Worm (Caenorhabditis elegans) whole organism, mixed stage, embryonic: ENCODE measurements around the gene vha-5.
"Not testable (repeated sequence)": the region's sequence is repeated elsewhere in the genome, so short reads cannot be mapped to it uniquely, and the experiment has no call there.

Experiments used
- bed-3 ChIP-seq: fragments of 200-800 bp; sonication (Bioruptor generic); optimal IDR thresholded peaks from 3 replicates; lab custom pipeline; 2018; ENCODE audit warnings: mild to moderate bottlenecking, missing genetic modification characterization, moderate library complexity, missing compliant biosample characterization
- blmp-1 ChIP-seq: fragments of 150-350 bp; optimal IDR thresholded peaks from 2 replicates; lab custom pipeline; 2014; ENCODE audit warnings: missing biosample characterization, missing genetic modification characterization
- ces-1 ChIP-seq: fragments of 150-350 bp; optimal IDR thresholded peaks from 2 replicates; lab custom pipeline; 2014; ENCODE audit warnings: missing biosample characterization, missing genetic modification reagents, missing genetic modification characterization
- cnd-1 ChIP-seq: fragments of 200-800 bp; sonication (Bioruptor generic); optimal IDR thresholded peaks from 2 replicates; lab custom pipeline; 2018; ENCODE audit warnings: mild to moderate bottlenecking, missing genetic modification characterization, missing compliant biosample characterization
- drap-1 ChIP-seq: fragments of 200-800 bp; sonication (Bioruptor generic); optimal IDR thresholded peaks from 3 replicates; lab custom pipeline; 2018; ENCODE audit warnings: mild to moderate bottlenecking, missing genetic modification characterization, missing compliant biosample characterization
- elt-1 ChIP-seq: sonication (generic microtip); optimal IDR thresholded peaks from 2 replicates; lab custom pipeline; 2017; ENCODE audit warnings: missing genetic modification characterization, mild to moderate bottlenecking, missing compliant biosample characterization, antibody characterized with exemption, moderate library complexity, borderline replicate concordance; ENCODE audit not compliant: insufficient read depth
- elt-3 ChIP-seq: fragments of 150-350 bp; optimal IDR thresholded peaks from 2 replicates; lab custom pipeline; 2014; ENCODE audit warnings: missing biosample characterization, missing genetic modification characterization
- flh-1 ChIP-seq: fragments of 200-800 bp; sonication (Bioruptor generic); optimal IDR thresholded peaks from 2 replicates; lab custom pipeline; 2018; ENCODE audit warnings: mild to moderate bottlenecking, missing genetic modification characterization, moderate library complexity, missing compliant biosample characterization
- ham-2 ChIP-seq: fragments of 200-800 bp; sonication (Bioruptor generic); optimal IDR thresholded peaks from 2 replicates; lab custom pipeline; 2018; ENCODE audit warnings: mild to moderate bottlenecking, missing genetic modification characterization, missing compliant biosample characterization
- hlh-1 ChIP-seq: fragments of 150-350 bp; optimal IDR thresholded peaks from 2 replicates; lab custom pipeline; 2014; ENCODE audit warnings: missing biosample characterization, missing genetic modification reagents, missing genetic modification characterization
- lin-32 ChIP-seq: fragments of 200-800 bp; sonication (Bioruptor generic); optimal IDR thresholded peaks from 2 replicates; lab custom pipeline; 2018; ENCODE audit warnings: mild to moderate bottlenecking, missing genetic modification characterization, missing compliant biosample characterization
- mab-5 ChIP-seq: fragments of 150-350 bp; optimal IDR thresholded peaks from 2 replicates; lab custom pipeline; 2014; ENCODE audit warnings: missing biosample characterization, missing genetic modification characterization
- mep-1 ChIP-seq: fragments of 150-350 bp; optimal IDR thresholded peaks from 2 replicates; lab custom pipeline; 2017; ENCODE audit warnings: missing biosample characterization, missing genetic modification reagents, missing genetic modification characterization, inconsistent platforms
- mls-2 ChIP-seq: sonication (generic microtip); optimal IDR thresholded peaks from 2 replicates; lab custom pipeline; 2016; ENCODE audit warnings: mild to moderate bottlenecking, missing genetic modification characterization, moderate library complexity, missing compliant biosample characterization
- nhr-12 ChIP-seq: fragments of 150-350 bp; optimal IDR thresholded peaks from 2 replicates; lab custom pipeline; 2014; ENCODE audit warnings: missing biosample characterization, missing genetic modification characterization
- nhr-76 ChIP-seq: sonication (generic microtip); optimal IDR thresholded peaks from 2 replicates; lab custom pipeline; 2017; ENCODE audit warnings: missing biosample characterization, missing genetic modification characterization
- sem-2 ChIP-seq: fragments of 200-800 bp; sonication (Bioruptor generic); optimal IDR thresholded peaks from 2 replicates; lab custom pipeline; 2018; ENCODE audit warnings: mild to moderate bottlenecking, missing genetic modification characterization, missing compliant biosample characterization
- sptf-1 ChIP-seq: sonication (generic microtip); optimal IDR thresholded peaks from 2 replicates; lab custom pipeline; 2017; ENCODE audit warnings: mild to moderate bottlenecking, missing genetic modification characterization, moderate library complexity, missing compliant biosample characterization
- tbx-8 ChIP-seq: fragments of 200-800 bp; sonication (Bioruptor generic); optimal IDR thresholded peaks from 2 replicates; lab custom pipeline; 2018; ENCODE audit warnings: mild to moderate bottlenecking, missing genetic modification characterization, moderate library complexity, missing compliant biosample characterization
- unc-120 ChIP-seq: sonication (generic microtip); optimal IDR thresholded peaks from 2 replicates; lab custom pipeline; 2017; ENCODE audit warnings: missing genetic modification characterization, missing compliant biosample characterization; ENCODE audit not compliant: poor library complexity, severe bottlenecking
- unc-39 ChIP-seq: fragments of 150-350 bp; optimal IDR thresholded peaks from 2 replicates; lab custom pipeline; 2014; ENCODE audit warnings: missing biosample characterization, missing genetic modification characterization
- unc-62 ChIP-seq: fragments of 150-350 bp; optimal IDR thresholded peaks from 2 replicates; lab custom pipeline; 2014; ENCODE audit warnings: missing biosample characterization, missing genetic modification reagents, missing genetic modification characterization
- zip-8 ChIP-seq: fragments of 150-350 bp; optimal IDR thresholded peaks from 2 replicates; lab custom pipeline; 2014; ENCODE audit warnings: missing biosample characterization, missing genetic modification characterization
- ztf-11 ChIP-seq: fragments of 150-350 bp; optimal IDR thresholded peaks from 2 replicates; lab custom pipeline; 2014; ENCODE audit warnings: missing biosample characterization, missing genetic modification characterization

Gene vha-5

DNA sequence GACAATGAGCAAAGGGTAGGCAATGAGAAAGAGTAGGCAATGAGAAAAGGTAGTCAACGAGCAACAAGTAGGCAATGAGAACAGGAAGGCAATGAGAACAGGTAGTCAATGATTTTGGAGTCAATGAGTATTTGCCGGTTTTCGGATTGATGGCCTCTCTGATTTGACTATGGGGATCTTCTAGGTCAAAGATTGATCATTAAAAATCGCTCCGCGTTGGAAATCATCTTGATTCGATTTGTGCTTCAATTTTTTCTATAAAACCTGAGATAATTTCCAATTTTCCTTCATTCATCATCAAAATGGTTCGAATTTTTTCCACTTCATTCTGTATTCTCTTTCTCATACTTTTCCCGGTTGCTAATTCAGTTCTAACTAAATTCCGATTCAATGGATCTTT lies 48.3 kb downstream of the vha-5 start, which contains the start of gene F17E9.16:
Gene F17E9.16, plus strand, starts transcription at position 301 of the 400 bp plus-strand sequence.
- TF ChIP-seq lin-32; sem-2 (GFP tag; lab: Kevin White, UChicago); cnd-1 (tag; lab: Kevin White, UChicago): not testable (repeated sequence)

DNA sequence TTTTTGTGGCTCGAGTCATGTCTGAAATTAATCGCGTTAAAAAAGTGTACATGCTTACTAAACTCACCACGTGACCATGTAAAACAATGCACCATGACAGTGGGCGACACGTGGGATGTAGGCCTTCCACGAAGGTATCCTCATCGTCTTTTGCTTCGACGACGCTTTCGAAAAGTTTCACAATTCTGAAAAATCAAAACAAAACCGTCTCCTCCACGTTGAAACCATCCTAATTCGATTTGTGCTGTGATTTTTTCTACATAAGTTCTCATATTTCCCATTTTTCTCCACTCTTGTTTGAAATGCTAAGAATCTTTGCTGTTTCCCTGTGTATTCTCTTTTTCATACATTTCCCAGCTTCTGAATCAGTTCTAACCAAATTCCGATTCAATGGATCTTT lies 50.8 kb downstream of the vha-5 start, which contains the start of gene F17E9.3:
Gene F17E9.3, plus strand, starts transcription at position 301 of the 400 bp plus-strand sequence.
- TF ChIP-seq cnd-1 (tag; lab: Kevin White, UChicago) (no peak), sptf-1 (tag; lab: Kevin White, UChicago) (no peak), elt-3 (tag; lab: Kevin White, UChicago) (no peak), mep-1 (tag; lab: Kevin White, UChicago) (no peak), mls-2 (tag; lab: Kevin White, UChicago) (no peak), tbx-8 (no peak), ztf-11 (tag; lab: Kevin White, UChicago) (no peak), drap-1 (GFP tag; lab: Kevin White, UChicago) (no peak), hlh-1 (tag; lab: Kevin White, UChicago) (no peak), mab-5 (tag; lab: Kevin White, UChicago) (no peak), unc-62 (GFP tag; lab: Kevin White, UChicago) (no peak), unc-120 (tag; lab: Kevin White, UChicago) (no peak), flh-1 (GFP tag; lab: Kevin White, UChicago) (no peak), unc-39 (tag; lab: Kevin White, UChicago) (no peak), nhr-76 (tag; lab: Kevin White, UChicago) (no peak)

DNA sequence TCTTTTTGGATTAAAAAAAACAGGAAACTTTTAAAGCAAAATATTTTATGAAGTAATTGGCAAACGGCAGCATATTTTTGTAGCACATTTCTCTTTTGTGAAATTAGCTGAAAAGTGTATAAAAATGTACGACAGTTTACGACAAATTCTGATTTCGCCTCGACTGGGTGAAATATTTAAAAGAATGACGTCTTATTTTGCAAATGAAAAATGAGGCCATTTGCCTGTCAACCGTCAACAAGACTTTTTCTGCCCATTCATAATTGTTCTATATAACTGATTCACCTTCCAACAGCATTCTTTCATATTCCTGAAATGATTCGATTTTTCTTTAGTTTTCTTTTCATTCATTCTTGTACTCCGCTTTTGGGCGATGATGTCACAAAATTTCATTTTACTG lies 51.8 kb downstream of the vha-5 start, which contains the start of the genes F17E9.2 and col-116:
Gene F17E9.2, plus strand, starts transcription at position 301 of the 400 bp plus-strand sequence.
Gene col-116, plus strand, starts transcription at position 315 of the 400 bp plus-strand sequence.
- TF ChIP-seq nhr-12 (tag; lab: Kevin White, UChicago) (no peak), blmp-1 (no peak), flh-1 (GFP tag; lab: Kevin White, UChicago) (no peak), mep-1 (tag; lab: Kevin White, UChicago) (no peak), bed-3 (GFP tag; lab: Kevin White, UChicago) (no peak), elt-1 (no peak), unc-62 (GFP tag; lab: Kevin White, UChicago) (no peak), ces-1 (GFP tag; lab: Kevin White, UChicago) (no peak), hlh-1 (tag; lab: Kevin White, UChicago) (no peak), ham-2 (GFP tag; lab: Kevin White, UChicago) (no peak), mab-5 (tag; lab: Kevin White, UChicago) (no peak), sem-2 (GFP tag; lab: Kevin White, UChicago) (no peak), zip-8 (tag; lab: Kevin White, UChicago) (no peak), tbx-8 (no peak)
